Worm (Caenorhabditis elegans): ENCODE measurements around the gene sru-1.

DNA sequence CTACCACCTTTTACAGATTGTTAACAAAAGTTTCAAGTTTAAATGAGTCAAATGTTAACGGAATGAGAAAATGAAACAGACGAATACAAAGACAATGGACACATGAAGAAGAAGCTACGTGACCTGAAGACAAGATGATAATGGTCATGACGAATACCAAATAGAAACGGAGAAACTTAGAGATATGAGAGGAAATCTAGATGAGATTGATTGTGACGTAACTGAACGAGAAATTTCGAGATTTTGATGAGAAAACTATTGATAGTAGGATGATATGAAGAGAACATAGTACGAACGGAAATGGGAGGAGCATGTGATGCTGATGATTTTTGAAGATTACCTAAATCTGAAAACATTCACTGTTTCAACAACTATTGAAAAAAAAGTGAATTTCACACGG is 46.7 kb downstream of the sru-1 start:
- TF ChIP-seq ahr-1 (tag; optimal IDR thresholded peaks at IDR 0.05): no peak
- no peak for TF ChIP-seq ceh-31 (tag; optimal IDR thresholded peaks at IDR 0.05)
- no peak for TF ChIP-seq pqm-1 (tag; optimal IDR thresholded peaks at IDR 0.05)
- no peak for TF ChIP-seq fkh-10 (GFP tag; optimal IDR thresholded peaks at IDR 0.05)
- no peak for TF ChIP-seq T23F11.4 (GFP tag; optimal IDR thresholded peaks at IDR 0.05)
- TF ChIP-seq ref-2 (tag; optimal IDR thresholded peaks at IDR 0.05): no peak
- TF ChIP-seq ceh-9 (tag; optimal IDR thresholded peaks at IDR 0.05): no peak
- no peak for TF ChIP-seq hlh-8 (tag; optimal IDR thresholded peaks at IDR 0.05)
- TF ChIP-seq ama-1 (optimal IDR thresholded peaks at IDR 0.05): no peak
- TF ChIP-seq hlh-30 (tag; optimal IDR thresholded peaks at IDR 0.05; ENCODE audit: insufficient read depth): no peak
- TF ChIP-seq C38D4.7 (GFP tag; optimal IDR thresholded peaks at IDR 0.05): no peak
- no peak for TF ChIP-seq elt-2 (tag; optimal IDR thresholded peaks at IDR 0.05)
- TF ChIP-seq ceh-45 (GFP tag; IDR thresholded peaks at IDR 0.05): no peak
- no peak for TF ChIP-seq hlh-15 (tag; optimal IDR thresholded peaks at IDR 0.05)

Measured in whole organism, late embryonic.